Fruit fly (Drosophila melanogaster) whole organism: ENCODE measurements around the gene CG11679.

Experiments used
- CG8478 ChIP-seq: fragments of >200 bp; optimal IDR thresholded peaks from 2 replicates; lab custom pipeline; 2018; ENCODE audit warnings: inconsistent platforms
- Dll ChIP-seq: fragments of >200 bp; optimal IDR thresholded peaks from 2 replicates; lab custom pipeline; 2017
- EcR ChIP-seq, 2 experiments: fragments of >200 bp; optimal IDR thresholded peaks; 2 replicates each; lab custom pipeline; 2017; ENCODE audit warnings: missing biosample characterization in 2 of 2, missing genetic modification characterization in 2 of 2, missing genetic modification reagents in 2 of 2
- pan ChIP-seq: fragments of >200 bp; optimal IDR thresholded peaks from 2 replicates; lab custom pipeline; 2017
- psq ChIP-seq: fragments of >200 bp; optimal IDR thresholded peaks from 2 replicates; lab custom pipeline; 2017
- usp ChIP-seq: fragments of >200 bp; optimal IDR thresholded peaks from 2 replicates; lab custom pipeline; 2017; ENCODE audit warnings: missing biosample characterization, missing genetic modification characterization, mixed read lengths

The CG11679 gene

dm6 chrX:15688757-15689156 lies 50.0 kb downstream of the CG11679 start, which contains the start of gene CG15599:
CG15599 (minus strand) TSS chrX:15688857.
- no peak for TF ChIP-seq usp
- no peak for TF ChIP-seq pan (lab: Kevin White, UChicago)
- TF ChIP-seq Dll (lab: Kevin White, UChicago): no peak
- no peak for TF ChIP-seq EcR (GFP tag; optimal IDR thresholded peaks at IDR 0.05; lab: Kevin White, UChicago)
- no peak for TF ChIP-seq psq
- no peak for TF ChIP-seq CG8478 (lab: Kevin White, UChicago)
